Fruit fly (Drosophila melanogaster): ENCODE measurements around the gene Hipk.
A peak's percentile ranks its signal among the peaks of the same experiment; 100 is the strongest.

Hipk gene

dm6 chr3L:625899-626298 lies 83.0 kb downstream of the Hipk start (continued):
- TF ChIP-seq Neu2 (GFP tag; optimal IDR thresholded peaks at IDR 0.05; ENCODE audit: borderline replicate concordance) (no peak), dati (GFP tag; IDR thresholded peaks at IDR 0.05) (peak; percentile 18; the same call in 1 of the 2 replicates), Pdp1 (GFP tag; optimal IDR thresholded peaks at IDR 0.05) (no peak), Sry-β (GFP tag; optimal IDR thresholded peaks at IDR 0.05) (no peak), Oli (tag; optimal IDR thresholded peaks at IDR 0.05) (no peak), YL-1 (GFP tag; optimal IDR thresholded peaks at IDR 0.05) (no peak), hkb (optimal IDR thresholded peaks at IDR 0.05) (no peak), hkb (GFP tag; IDR thresholded peaks at IDR 0.05) (no peak), ind (GFP tag; optimal IDR thresholded peaks at IDR 0.05) (no peak), CG1233 (GFP tag; optimal IDR thresholded peaks at IDR 0.05) (no peak), CG32772 (GFP tag; IDR thresholded peaks at IDR 0.05) (peak; percentile 56; the same call in 1 of the 2 replicates), CG8290 (GFP tag; optimal IDR thresholded peaks at IDR 0.05) (no peak), CG8290 (tag; optimal IDR thresholded peaks at IDR 0.05) (no peak), Dbx (GFP tag; IDR thresholded peaks at IDR 0.05) (peak; percentile 54; the same call in 1 of the 3 replicates), CG10959 (GFP tag; IDR thresholded peaks at IDR 0.05) (no peak), ro (GFP tag; IDR thresholded peaks at IDR 0.05) (no peak), dimm (GFP tag; IDR thresholded peaks at IDR 0.05) (no peak), Opbp (GFP tag; IDR thresholded peaks at IDR 0.05; ENCODE audit: partially characterized antibody) (no peak), CG32532 (GFP tag; IDR thresholded peaks at IDR 0.05) (0 out of 2 replicates have a peak, but pooled peaks have one; percentile 37), crp (GFP tag; optimal IDR thresholded peaks at IDR 0.05) (no peak), crol (GFP tag; IDR thresholded peaks at IDR 0.05) (peak; percentile 76), CG12299 (tag; optimal IDR thresholded peaks at IDR 0.05) (no peak), CG4617 (GFP tag; optimal IDR thresholded peaks at IDR 0.05; ENCODE audit: borderline replicate concordance) (no peak), maf-S (GFP tag; optimal IDR thresholded peaks at IDR 0.05) (no peak), zfh1 (GFP tag; IDR thresholded peaks at IDR 0.05) (peak; percentile 13; the same call in 1 of the 3 replicates), tio (GFP tag; optimal IDR thresholded peaks at IDR 0.05) (no peak), CG10543 (GFP tag; optimal IDR thresholded peaks at IDR 0.05) (peak; percentile 21), Adf1 (GFP tag; IDR thresholded peaks at IDR 0.05) (peak; percentile 51; the same call in 1 of the 2 replicates), CG13775 (GFP tag; optimal IDR thresholded peaks at IDR 0.05) (no peak), Mes4 (GFP tag; optimal IDR thresholded peaks at IDR 0.05) (no peak), Doc3 (GFP tag; IDR thresholded peaks at IDR 0.05; ENCODE audit: partially characterized antibody) (no peak), otp (GFP tag; IDR thresholded peaks at IDR 0.05) (no peak), Gug (GFP tag; IDR thresholded peaks at IDR 0.05) (no peak), pros (GFP tag; optimal IDR thresholded peaks at IDR 0.05) (no peak), ttk (GFP tag; IDR thresholded peaks at IDR 0.05) (no peak), ash1 (GFP tag; optimal IDR thresholded peaks at IDR 0.05) (no peak), CG12104 (GFP tag; optimal IDR thresholded peaks at IDR 0.05) (peak; percentile 5), NK7.1 (GFP tag; optimal IDR thresholded peaks at IDR 0.05) (no peak), Trl (optimal IDR thresholded peaks at IDR 0.05) (peak in 1 of 2 experiments; percentile 78), Trl (GFP tag; optimal IDR thresholded peaks at IDR 0.05) (no peak), B-H1 (GFP tag; IDR thresholded peaks at IDR 0.05) (no peak), caup (GFP tag; optimal IDR thresholded peaks at IDR 0.05; ENCODE audit: severe bottlenecking) (no peak), fd3F (GFP tag; optimal IDR thresholded peaks at IDR 0.05) (no peak), chm (GFP tag; IDR thresholded peaks at IDR 0.05) (no peak), sqz (GFP tag; optimal IDR thresholded peaks at IDR 0.05) (peak; percentile 15), repo (GFP tag; optimal IDR thresholded peaks at IDR 0.05) (no peak), chinmo (GFP tag; IDR thresholded peaks at IDR 0.05; ENCODE audit: partially characterized antibody) (peak; percentile 67; the same call in 1 of the 4 replicates), hb (GFP tag; IDR thresholded peaks at IDR 0.05; ENCODE audit: partially characterized antibody) (no peak), CG7372 (GFP tag; IDR thresholded peaks at IDR 0.05) (no peak), CG14667 (GFP tag; IDR thresholded peaks at IDR 0.05) (no peak), CG9932 (GFP tag; IDR thresholded peaks at IDR 0.05) (no peak), CG11398 (GFP tag; optimal IDR thresholded peaks at IDR 0.05) (no peak)

Data from whole organism, embryonic.